Fruit fly (Drosophila melanogaster): ENCODE measurements around the gene CG42814.

Gene CG42814

dm6 chr3R:27238438-27239301 is 9.4 kb upstream of the CG42814 start, which contains the start of the genes CG31064 and PolA2:
TSS of gene CG31064 (minus strand) at chr3R:27239085.
TSS of gene PolA2 (plus strand) at chr3R:27239163.
- no peak for TF ChIP-seq CG9948 (tag; optimal IDR thresholded peaks at IDR 0.05)
- no peak for TF ChIP-seq CG8159 (tag; optimal IDR thresholded peaks at IDR 0.05)
- TF ChIP-seq CG8301 (tag; optimal IDR thresholded peaks at IDR 0.05), result no peak
- TF ChIP-seq CG32121 (GFP tag; IDR thresholded peaks at IDR 0.05), result no peak
- no peak for TF ChIP-seq CG13204 (GFP tag; optimal IDR thresholded peaks at IDR 0.05)
- TF ChIP-seq CG4496 (GFP tag; IDR thresholded peaks at IDR 0.05), result 0 out of 3 replicates have a peak, but pooled peaks have one; percentile 15
- TF ChIP-seq CG14655 (GFP tag; optimal IDR thresholded peaks at IDR 0.05), result no peak
- no peak for TF ChIP-seq Pif1A (GFP tag; optimal IDR thresholded peaks at IDR 0.05)
- no peak for TF ChIP-seq D1 (tag; optimal IDR thresholded peaks at IDR 0.05)
- TF ChIP-seq CG12605 (GFP tag; IDR thresholded peaks at IDR 0.05), result 0 out of 2 replicates have a peak, but pooled peaks have one; percentile 6
- TF ChIP-seq fd96Ca (GFP tag; IDR thresholded peaks at IDR 0.05), result no peak

- TF ChIP-seq CG9948 (tag; optimal IDR thresholded peaks at IDR 0.05) (no peak), CG34367 (tag; optimal IDR thresholded peaks at IDR 0.05) (no peak), Ets98B (GFP tag; IDR thresholded peaks at IDR 0.05) (no peak), CG13204 (GFP tag; optimal IDR thresholded peaks at IDR 0.05) (no peak), rn (GFP tag; IDR thresholded peaks at IDR 0.05) (no peak)
These were observed 8.7 kb upstream of the CG42814 start for dm6 chr3R:27237980-27238379.

- no peak for TF ChIP-seq CG8159 (tag; optimal IDR thresholded peaks at IDR 0.05)
- TF ChIP-seq rn (GFP tag; IDR thresholded peaks at IDR 0.05), result no peak
- no peak for TF ChIP-seq CG17806 (tag; optimal IDR thresholded peaks at IDR 0.05)
- no peak for TF ChIP-seq CG32121 (GFP tag; IDR thresholded peaks at IDR 0.05)
- TF ChIP-seq CG8301 (tag; optimal IDR thresholded peaks at IDR 0.05), result no peak
These were observed 4.1 kb upstream of the CG42814 start, which contains the start of gene CG31068 for dm6 chr3R:27233398-27233797. TSS of gene CG31068 (plus strand) at chr3R:27233698.

- no peak for TF ChIP-seq CG14655 (GFP tag; optimal IDR thresholded peaks at IDR 0.05)
- TF ChIP-seq CG4496 (GFP tag; IDR thresholded peaks at IDR 0.05), result peak; percentile 67; the same call in 2 of the 3 replicates
- TF ChIP-seq fd96Ca (GFP tag; IDR thresholded peaks at IDR 0.05), result no peak
- peak; percentile 40; the same call in 1 of the 2 replicates for TF ChIP-seq Ets98B (GFP tag; IDR thresholded peaks at IDR 0.05)
These were observed 926 bp downstream of the CG42814 start, which contains the start of gene CG42813 for dm6 chr3R:27228342-27228741. TSS of gene CG42813 (minus strand) at chr3R:27228561.

dm6 chr3R:27226080-27226648 is 3.1 kb downstream of the CG42814 start:
- TF ChIP-seq CG17806 (tag; optimal IDR thresholded peaks at IDR 0.05), result no peak
- peak; percentile 41 for TF ChIP-seq EcR (GFP tag; optimal IDR thresholded peaks at IDR 0.05)
- peak; percentile 16 for TF ChIP-seq CG13204 (GFP tag; optimal IDR thresholded peaks at IDR 0.05)

- TF ChIP-seq fd96Ca (GFP tag; IDR thresholded peaks at IDR 0.05) (no peak), CG8301 (tag; optimal IDR thresholded peaks at IDR 0.05) (peak; percentile 4), CG14655 (GFP tag; optimal IDR thresholded peaks at IDR 0.05) (peak; percentile 20), rn (GFP tag; IDR thresholded peaks at IDR 0.05) (no peak), CG17806 (tag; optimal IDR thresholded peaks at IDR 0.05) (no peak), CG8159 (tag; optimal IDR thresholded peaks at IDR 0.05) (peak; percentile 33), D1 (tag; optimal IDR thresholded peaks at IDR 0.05) (no peak), CG9948 (tag; optimal IDR thresholded peaks at IDR 0.05) (peak; percentile 22), CG12605 (GFP tag; IDR thresholded peaks at IDR 0.05) (no peak), Pif1A (GFP tag; optimal IDR thresholded peaks at IDR 0.05) (no peak)
These were observed 3.8 kb downstream of the CG42814 start for dm6 chr3R:27225490-27225889.

- TF ChIP-seq CG13204 (GFP tag; optimal IDR thresholded peaks at IDR 0.05), result no peak
- peak; percentile 66 for TF ChIP-seq Pif1A (GFP tag; optimal IDR thresholded peaks at IDR 0.05)
- TF ChIP-seq CG12605 (GFP tag; IDR thresholded peaks at IDR 0.05), result peak; percentile 49
- TF ChIP-seq CG14655 (GFP tag; optimal IDR thresholded peaks at IDR 0.05), result peak; percentile 78
- TF ChIP-seq rn (GFP tag; IDR thresholded peaks at IDR 0.05), result peak; percentile 34; the same call in 1 of the 2 replicates
- no peak for TF ChIP-seq D1 (tag; optimal IDR thresholded peaks at IDR 0.05)
- peak; percentile 71 for TF ChIP-seq CG17806 (tag; optimal IDR thresholded peaks at IDR 0.05)
- TF ChIP-seq CG4496 (GFP tag; IDR thresholded peaks at IDR 0.05), result peak; percentile 63; the same call in 2 of the 3 replicates
- TF ChIP-seq CG8301 (tag; optimal IDR thresholded peaks at IDR 0.05), result peak; percentile 70
- peak; percentile 60 for TF ChIP-seq CG9948 (tag; optimal IDR thresholded peaks at IDR 0.05)
- peak; percentile 30 for TF ChIP-seq gl (tag; optimal IDR thresholded peaks at IDR 0.05)
- peak; percentile 60 for TF ChIP-seq CG34367 (tag; optimal IDR thresholded peaks at IDR 0.05)
- TF ChIP-seq Ets98B (GFP tag; IDR thresholded peaks at IDR 0.05), result peak; percentile 72
- TF ChIP-seq CG8159 (tag; optimal IDR thresholded peaks at IDR 0.05), result peak; percentile 75
- peak; percentile 73 for TF ChIP-seq fd96Ca (GFP tag; IDR thresholded peaks at IDR 0.05)
- TF ChIP-seq CG10348 (GFP tag; IDR thresholded peaks at IDR 0.05), result no peak
- no peak for TF ChIP-seq EcR (GFP tag; optimal IDR thresholded peaks at IDR 0.05)
- peak; percentile 52 for TF ChIP-seq Snoo (tag; optimal IDR thresholded peaks at IDR 0.05)
- peak; percentile 65 for TF ChIP-seq Pif1B (GFP tag; optimal IDR thresholded peaks at IDR 0.05)
- peak; percentile 51; the same call in 1 of the 2 replicates for TF ChIP-seq CG32121 (GFP tag; IDR thresholded peaks at IDR 0.05)
- TF ChIP-seq CG15710 (tag; optimal IDR thresholded peaks at IDR 0.05), result peak; percentile 69
These were observed 4.5 kb downstream of the CG42814 start for dm6 chr3R:27224727-27225126.

Data from whole organism, pupa.